Fruit fly (Drosophila melanogaster): Measurements from ENCODE around the gene ppk18.

ppk18 gene

DNA sequence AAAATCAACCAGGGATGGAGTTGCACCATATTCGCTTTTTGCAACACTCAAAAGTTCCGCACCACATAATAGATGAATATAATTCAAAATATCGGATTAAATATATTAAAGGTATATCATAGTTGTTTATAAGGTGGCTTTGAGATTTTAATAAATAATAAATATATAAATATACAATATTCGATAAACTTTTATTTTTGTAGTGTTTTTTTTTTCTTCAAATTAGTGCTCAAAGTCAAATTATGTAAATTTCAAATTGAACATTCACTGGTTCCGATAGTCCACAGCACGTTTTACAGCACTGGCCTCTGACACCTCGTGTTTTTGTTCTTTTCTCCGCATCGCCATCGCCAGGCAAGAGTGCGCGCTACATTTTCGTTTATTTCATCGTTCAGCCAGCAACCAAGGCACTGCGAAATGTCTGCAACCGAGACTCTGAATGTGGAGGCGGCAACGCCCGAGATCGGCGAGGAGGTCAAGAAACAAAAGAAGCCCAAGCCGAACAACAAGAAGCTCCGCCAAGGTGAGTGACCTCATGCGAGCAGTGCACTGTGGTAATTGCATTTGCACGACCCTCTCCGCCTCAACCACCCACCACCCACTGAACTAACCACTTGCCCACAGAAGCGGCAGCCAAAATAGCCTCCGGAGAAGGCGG is 7.5 kb downstream of the ppk18 start, which contains the start of the genes Taf11 and und (continued):
- TF ChIP-seq CG11695 (GFP tag; IDR thresholded peaks at IDR 0.05) (no peak), luna (GFP tag; optimal IDR thresholded peaks at IDR 0.05) (no peak), CG6272 (GFP tag; IDR thresholded peaks at IDR 0.05) (no peak), ap (GFP tag; IDR thresholded peaks at IDR 0.05) (no peak), CG15514 (GFP tag; optimal IDR thresholded peaks at IDR 0.05) (peak; percentile 99), CG8388 (GFP tag; optimal IDR thresholded peaks at IDR 0.05) (no peak), Mes4 (GFP tag; optimal IDR thresholded peaks at IDR 0.05) (no peak), Med (GFP tag) (peak; percentile 48), sisA (GFP tag; IDR thresholded peaks at IDR 0.05) (no peak), Atf6 (GFP tag; IDR thresholded peaks at IDR 0.05) (no peak), CG10654 (GFP tag; optimal IDR thresholded peaks at IDR 0.05) (no peak)

DNA sequence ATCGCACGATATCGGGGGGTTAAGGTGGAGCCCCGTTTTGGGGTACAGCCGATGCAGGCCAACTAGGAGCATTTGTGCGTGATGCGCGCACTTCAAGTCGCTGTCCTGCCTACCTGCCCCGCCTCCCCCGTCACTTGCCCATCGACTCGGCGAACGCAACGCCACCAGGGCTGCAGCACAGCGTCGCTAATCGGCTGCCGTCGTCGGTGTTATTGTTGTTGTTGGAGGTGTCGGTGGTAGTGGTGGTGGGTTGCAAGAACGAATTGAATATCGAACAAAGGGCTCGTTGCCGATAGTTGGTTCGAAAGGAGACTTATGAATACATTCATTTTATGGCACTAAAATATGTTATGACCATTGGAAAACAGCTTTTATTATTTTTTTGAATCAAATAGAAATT is 11.9 kb downstream of the ppk18 start:
- TF ChIP-seq Xrp1 (GFP tag; IDR thresholded peaks at IDR 0.05) (peak; percentile 39; the same call in 1 of the 2 replicates), sc (optimal IDR thresholded peaks at IDR 0.05) (no peak), sc (GFP tag; optimal IDR thresholded peaks at IDR 0.05) (no peak), Opbp (GFP tag; IDR thresholded peaks at IDR 0.05; ENCODE audit: partially characterized antibody) (peak; percentile 95), yki (optimal IDR thresholded peaks at IDR 0.05) (no peak), CG6813 (GFP tag; optimal IDR thresholded peaks at IDR 0.05) (peak; percentile 11), CG4854 (GFP tag; optimal IDR thresholded peaks at IDR 0.05) (no peak), CG2678 (tag; optimal IDR thresholded peaks at IDR 0.05) (peak; percentile 58), CG12071 (GFP tag; optimal IDR thresholded peaks at IDR 0.05) (peak; percentile 40), CkIIα-i1 (GFP tag; IDR thresholded peaks at IDR 0.05) (no peak; the same call in 1 of the 2 replicates), slbo (GFP tag; IDR thresholded peaks at IDR 0.05) (peak; percentile 88), CG14965 (GFP tag; optimal IDR thresholded peaks at IDR 0.05; ENCODE audit: borderline replicate concordance) (no peak), MTF-1 (GFP tag; optimal IDR thresholded peaks at IDR 0.05; ENCODE audit: borderline replicate concordance) (peak; percentile 6), slou (GFP tag; optimal IDR thresholded peaks at IDR 0.05) (no peak), Side (GFP tag; optimal IDR thresholded peaks at IDR 0.05) (no peak), dan (GFP tag; IDR thresholded peaks at IDR 0.05) (no peak), CG10209 (GFP tag; optimal IDR thresholded peaks at IDR 0.05) (peak; percentile 35), Atf-2 (GFP tag; optimal IDR thresholded peaks at IDR 0.05) (no peak), tup (GFP tag; optimal IDR thresholded peaks at IDR 0.05) (no peak), Hr78 (GFP tag; optimal IDR thresholded peaks at IDR 0.05) (no peak), zfh1 (GFP tag; IDR thresholded peaks at IDR 0.05) (peak; percentile 79), Atf3 (GFP tag; optimal IDR thresholded peaks at IDR 0.05) (peak; percentile 38), kah (GFP tag; optimal IDR thresholded peaks at IDR 0.05) (no peak), al (GFP tag; IDR thresholded peaks at IDR 0.05) (peak; percentile 58), tgo (GFP tag; IDR thresholded peaks at IDR 0.05) (peak; percentile 48; the same call in 2 of the 3 replicates), tx (GFP tag; optimal IDR thresholded peaks at IDR 0.05) (no peak), Oaz (GFP tag; IDR thresholded peaks at IDR 0.05) (no peak), H15 (GFP tag; IDR thresholded peaks at IDR 0.05) (peak; percentile 60; the same call in 1 of the 3 replicates), CG9609 (GFP tag; optimal IDR thresholded peaks at IDR 0.05) (peak; percentile 66), Gug (GFP tag; IDR thresholded peaks at IDR 0.05) (peak; percentile 88; the same call in 3 of the 4 replicates), aop (GFP tag; IDR thresholded peaks at IDR 0.05) (no peak), CG30020 (tag; optimal IDR thresholded peaks at IDR 0.05) (peak; percentile 43), HLHmδ (GFP tag; optimal IDR thresholded peaks at IDR 0.05) (peak; percentile 57), CrebB (tag; optimal IDR thresholded peaks at IDR 0.05) (no peak), zen2 (GFP tag; IDR thresholded peaks at IDR 0.05; ENCODE audit: partially characterized antibody) (peak; percentile 88), chinmo (GFP tag; IDR thresholded peaks at IDR 0.05; ENCODE audit: partially characterized antibody) (peak; percentile 96), Hand (GFP tag; optimal IDR thresholded peaks at IDR 0.05) (no peak), pros (GFP tag; optimal IDR thresholded peaks at IDR 0.05) (no peak), CG9876 (GFP tag; optimal IDR thresholded peaks at IDR 0.05) (peak; percentile 17)
